Worm (Caenorhabditis elegans) whole organism, L3 larva: Measurements from ENCODE around the gene cyp-33B1.

Experiments used
- elt-3 ChIP-seq, 3 experiments: fragments of 150-350 bp in 1 of 3; sonication (generic microtip) in 2 of 3; optimal IDR thresholded peaks; 2 replicates in 2 of 3; 4 replicates in 1 of 3; lab custom pipeline; 2014 to 2017; ENCODE audit warnings: missing biosample characterization in 3 of 3, missing genetic modification characterization in 3 of 3
- lin-39 ChIP-seq: fragments of 150-350 bp; optimal IDR thresholded peaks from 2 replicates; lab custom pipeline; 2018; ENCODE audit warnings: missing biosample characterization, missing genetic modification reagents, missing genetic modification characterization
- mdl-1 ChIP-seq: fragments of 150-350 bp; optimal IDR thresholded peaks from 2 replicates; lab custom pipeline; 2014; ENCODE audit warnings: missing biosample characterization, missing genetic modification characterization
- nhr-11 ChIP-seq: fragments of 150-350 bp; optimal IDR thresholded peaks from 2 replicates; lab custom pipeline; 2014; ENCODE audit warnings: missing biosample characterization, missing genetic modification characterization
- pha-4 ChIP-seq: fragments of 150-350 bp; optimal IDR thresholded peaks from 2 replicates; lab custom pipeline; 2014; ENCODE audit warnings: missing biosample characterization, missing genetic modification reagents, missing genetic modification characterization
- unc-62 ChIP-seq: fragments of 150-350 bp; sonication (generic microtip); optimal IDR thresholded peaks from 4 replicates; lab custom pipeline; 2014; ENCODE audit warnings: missing biosample characterization, missing genetic modification reagents, missing genetic modification characterization
- zag-1 ChIP-seq: fragments of 150-350 bp; optimal IDR thresholded peaks from 2 replicates; lab custom pipeline; 2014; ENCODE audit warnings: missing biosample characterization, missing genetic modification characterization

DNA sequence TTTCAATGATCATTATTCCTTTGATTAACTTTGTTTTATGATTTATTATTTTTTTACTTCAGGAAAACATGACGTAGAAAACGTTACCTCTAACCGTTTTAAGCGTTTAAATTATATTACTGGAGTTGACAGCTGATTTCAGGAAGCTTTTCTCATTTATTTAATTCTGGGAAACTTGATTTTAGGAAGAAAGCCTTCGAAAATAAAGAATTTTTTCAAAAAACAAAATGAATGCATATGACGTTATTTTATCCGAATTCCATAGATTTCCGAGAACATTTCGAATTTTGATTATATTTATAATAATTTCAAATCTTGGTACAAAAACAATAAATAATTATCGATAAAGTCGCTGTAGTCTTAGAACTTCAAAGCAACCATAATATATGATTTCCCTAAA, 8.1 kb downstream of the cyp-33B1 start:
- TF ChIP-seq lin-39 (tag; lab: Kevin White, UChicago) (no peak), nhr-11 (tag; lab: Kevin White, UChicago) (no peak), elt-3 (tag; optimal IDR thresholded peaks at IDR 0.05; lab: Kevin White, UChicago) (no peak), unc-62 (GFP tag; lab: Kevin White, UChicago) (no peak), pha-4 (tag; lab: Kevin White, UChicago) (no peak), zag-1 (no peak), mdl-1 (tag; lab: Kevin White, UChicago) (no peak)
